Fruit fly (Drosophila melanogaster) whole organism, embryonic: ENCODE data around the gene mthl11.
A peak's percentile ranks its signal among the peaks of the same experiment; 100 is the strongest.

Experiments used
- Asciz ChIP-seq: fragments of 200-800 bp; sonication (Bioruptor generic); optimal IDR thresholded peaks from 2 replicates; lab custom pipeline; 2017; ENCODE audit warnings: missing biosample characterization, mild to moderate bottlenecking, missing genetic modification characterization, missing genetic modification reagents
- Atf-2 ChIP-seq: fragments of 200-800 bp; sonication (Bioruptor generic); optimal IDR thresholded peaks from 2 replicates; lab custom pipeline; 2016; ENCODE audit warnings: missing biosample characterization, missing genetic modification characterization
- CG10274 ChIP-seq: fragments of 200-800 bp; sonication (Bioruptor generic); optimal IDR thresholded peaks from 3 replicates; lab custom pipeline; 2017; ENCODE audit warnings: missing biosample characterization, mild to moderate bottlenecking, missing genetic modification characterization
- CG13123 ChIP-seq: fragments of 200-800 bp; sonication (Bioruptor generic); optimal IDR thresholded peaks from 2 replicates; lab custom pipeline; 2016; ENCODE audit warnings: missing biosample characterization, missing genetic modification characterization
- CG13287 ChIP-seq: fragments of 200-800 bp; sonication (Bioruptor generic); IDR thresholded peaks from 2 replicates; pipeline ENCODE4 v1.3.6; 2022; ENCODE audit warnings: missing biosample characterization, missing genetic modification characterization; ENCODE audit not compliant: partially characterized antibody
- CG13296 ChIP-seq: fragments of 200-800 bp; sonication (Bioruptor generic); optimal IDR thresholded peaks from 3 replicates; lab custom pipeline; 2018; ENCODE audit warnings: missing biosample characterization, mild to moderate bottlenecking, missing genetic modification characterization
- CG14667 ChIP-seq: fragments of 200-800 bp; sonication (Bioruptor generic); IDR thresholded peaks from 2 replicates; pipeline ENCODE4 v1.3.6; 2022; ENCODE audit warnings: missing biosample characterization, missing genetic modification characterization
- CG1529 ChIP-seq: fragments of 200-800 bp; sonication (Bioruptor generic); optimal IDR thresholded peaks from 3 replicates; lab custom pipeline; 2018; ENCODE audit warnings: missing biosample characterization, missing genetic modification characterization
- CG16779 ChIP-seq: fragments of 200-800 bp; sonication (Bioruptor generic); IDR thresholded peaks from 2 replicates; pipeline ENCODE4 v1.3.6; 2022; ENCODE audit warnings: missing biosample characterization, missing genetic modification characterization
- CG17361 ChIP-seq: fragments of 200-800 bp; sonication (Bioruptor generic); IDR thresholded peaks from 3 replicates; pipeline ENCODE4 v1.3.6; 2022; ENCODE audit warnings: missing biosample characterization, missing genetic modification characterization
- CG17385 ChIP-seq: fragments of 200-800 bp; sonication (Bioruptor generic); optimal IDR thresholded peaks from 3 replicates; lab custom pipeline; 2018; ENCODE audit warnings: missing biosample characterization, mild to moderate bottlenecking, missing genetic modification characterization
- CG17612 ChIP-seq: fragments of 200-800 bp; sonication (Bioruptor generic); IDR thresholded peaks from 2 replicates; pipeline ENCODE4 v1.3.6; 2022; ENCODE audit warnings: missing biosample characterization, missing genetic modification characterization
- CG1832 ChIP-seq: fragments of 200-800 bp; sonication (Bioruptor generic); optimal IDR thresholded peaks from 2 replicates; lab custom pipeline; 2017; ENCODE audit warnings: missing biosample characterization, mild to moderate bottlenecking, missing genetic modification characterization, inconsistent platforms
- CG2129 ChIP-seq: fragments of 200-800 bp; sonication (Bioruptor generic); IDR thresholded peaks from 2 replicates; pipeline ENCODE4 v1.3.6; 2022; ENCODE audit warnings: missing biosample characterization, missing genetic modification characterization; ENCODE audit not compliant: partially characterized antibody
- CG2875 ChIP-seq: fragments of 200-800 bp; sonication (Bioruptor generic); optimal IDR thresholded peaks from 2 replicates; lab custom pipeline; 2017; ENCODE audit warnings: missing biosample characterization, mild to moderate bottlenecking, missing genetic modification characterization, missing genetic modification reagents
- CG31441 ChIP-seq: fragments of 200-800 bp; sonication (Bioruptor generic); IDR thresholded peaks from 2 replicates; pipeline ENCODE4 v1.3.6; 2022; ENCODE audit warnings: missing biosample characterization, missing genetic modification characterization
- CG3838 ChIP-seq: fragments of 200-800 bp; sonication (Bioruptor generic); optimal IDR thresholded peaks from 3 replicates; lab custom pipeline; 2016; ENCODE audit warnings: missing biosample characterization, missing genetic modification characterization
- CG3847 ChIP-seq: fragments of 200-800 bp; sonication (Bioruptor generic); IDR thresholded peaks from 2 replicates; pipeline ENCODE4 v1.3.6; 2022; ENCODE audit warnings: missing biosample characterization, missing genetic modification characterization
- CG4730 ChIP-seq: fragments of 200-800 bp; sonication (Bioruptor generic); IDR thresholded peaks from 2 replicates; pipeline ENCODE4 v1.3.6; 2022; ENCODE audit warnings: missing biosample characterization, missing genetic modification characterization
- CG5953 ChIP-seq: fragments of 200-800 bp; sonication (Bioruptor generic); IDR thresholded peaks from 2 replicates; pipeline ENCODE4 v1.3.6; 2022; ENCODE audit warnings: missing biosample characterization, missing genetic modification characterization
- CG8765 ChIP-seq: fragments of 200-800 bp; sonication (Bioruptor generic); IDR thresholded peaks from 2 replicates; pipeline ENCODE4 v1.3.6; 2022; ENCODE audit warnings: missing biosample characterization, missing genetic modification characterization
- Camta ChIP-seq: fragments of 200-800 bp; sonication (Bioruptor generic); optimal IDR thresholded peaks from 2 replicates; lab custom pipeline; 2016; ENCODE audit warnings: missing biosample characterization, missing genetic modification characterization
- Dad ChIP-seq: fragments of 200-800 bp; sonication (Bioruptor generic); optimal IDR thresholded peaks from 3 replicates; lab custom pipeline; 2016; ENCODE audit warnings: missing biosample characterization, missing genetic modification characterization
- Dip2 ChIP-seq: fragments of 200-800 bp; sonication (Bioruptor generic); IDR thresholded peaks from 2 replicates; pipeline ENCODE4 v1.3.6; 2022; ENCODE audit warnings: missing biosample characterization, missing genetic modification characterization
- Gsc ChIP-seq: fragments of 200-800 bp; sonication (Bioruptor generic); IDR thresholded peaks from 2 replicates; pipeline ENCODE4 v1.3.6; 2022; ENCODE audit warnings: missing biosample characterization, missing genetic modification characterization
- HLH54F ChIP-seq: fragments of 200-800 bp; sonication (Bioruptor generic); optimal IDR thresholded peaks from 3 replicates; lab custom pipeline; 2016; ENCODE audit warnings: missing biosample characterization, missing genetic modification characterization
- PHDP ChIP-seq: fragments of 200-800 bp; sonication (Bioruptor generic); optimal IDR thresholded peaks from 3 replicates; lab custom pipeline; 2018; ENCODE audit warnings: missing biosample characterization, mild to moderate bottlenecking, missing genetic modification characterization, moderate library complexity
- Rx ChIP-seq: fragments of 200-800 bp; sonication (Bioruptor generic); IDR thresholded peaks from 2 replicates; pipeline ENCODE4 v1.3.6; 2022; ENCODE audit warnings: missing biosample characterization, missing genetic modification characterization
- Trl ChIP-seq, 3 experiments: fragments of >200 bp in 2 of 3; fragments of 200-800 bp in 1 of 3; sonication (Bioruptor generic) in 1 of 3; optimal IDR thresholded peaks; 2 replicates in 1 of 3; 3 replicates in 2 of 3; lab custom pipeline; 2016 to 2017; ENCODE audit warnings: missing biosample characterization in 1 of 3, missing genetic modification characterization in 1 of 3
- YL-1 ChIP-seq: fragments of 200-800 bp; sonication (Bioruptor generic); optimal IDR thresholded peaks from 3 replicates; lab custom pipeline; 2017; ENCODE audit warnings: missing biosample characterization, mild to moderate bottlenecking, missing genetic modification characterization
- amos ChIP-seq: fragments of 200-800 bp; sonication (Bioruptor generic); IDR thresholded peaks from 2 replicates; pipeline ENCODE4 v1.3.6; 2022; ENCODE audit warnings: missing biosample characterization, missing genetic modification characterization; ENCODE audit not compliant: partially characterized antibody
- aop ChIP-seq: fragments of 200-800 bp; sonication (Bioruptor generic); IDR thresholded peaks from 2 replicates; pipeline ENCODE4 v1.3.6; 2022; ENCODE audit warnings: missing biosample characterization, missing genetic modification characterization
- bsh ChIP-seq, 2 experiments: fragments of 200-800 bp; sonication (Bioruptor generic); optimal IDR thresholded peaks; 2 replicates each; lab custom pipeline; 2017 to 2018; ENCODE audit warnings: mild to moderate bottlenecking in 2 of 2, missing biosample characterization in 2 of 2, missing genetic modification characterization in 2 of 2, moderate library complexity in 1 of 2
- croc ChIP-seq: fragments of 200-800 bp; sonication (Bioruptor generic); conservative IDR thresholded peaks from 3 replicates; pipeline ENCODE4 v1.3.6; 2022; ENCODE audit warnings: missing biosample characterization, missing genetic modification characterization
- en ChIP-seq: fragments of 200-800 bp; sonication (Bioruptor generic); optimal IDR thresholded peaks from 2 replicates; lab custom pipeline; 2016; ENCODE audit warnings: missing biosample characterization, missing genetic modification characterization
- eve ChIP-seq, 2 experiments: fragments of >200 bp; optimal IDR thresholded peaks; 2 replicates each; lab custom pipeline; 2017; ENCODE audit warnings: missing biosample characterization in 2 of 2, missing genetic modification characterization in 2 of 2
- ftz-f1 ChIP-seq: fragments of 200-800 bp; sonication (Bioruptor generic); optimal IDR thresholded peaks from 2 replicates; lab custom pipeline; 2016; ENCODE audit warnings: missing biosample characterization, missing genetic modification characterization
- gt ChIP-seq: fragments of 200-800 bp; sonication (Bioruptor generic); IDR thresholded peaks from 2 replicates; pipeline ENCODE4 v1.3.6; 2022; ENCODE audit warnings: missing biosample characterization, missing genetic modification characterization
- insv ChIP-seq, 2 experiments: fragments of 200-800 bp; sonication (Bioruptor generic); optimal IDR thresholded peaks; 3 replicates each; lab custom pipeline; 2016 to 2018; ENCODE audit warnings: missing biosample characterization in 2 of 2, missing genetic modification characterization in 2 of 2
- kay ChIP-seq: fragments of 200-800 bp; sonication (Bioruptor generic); optimal IDR thresholded peaks from 2 replicates; lab custom pipeline; 2016; ENCODE audit warnings: missing biosample characterization, missing genetic modification characterization
- lov ChIP-seq, 2 experiments: fragments of 200-800 bp in 1 of 2; fragments of >200 bp in 1 of 2; sonication (Bioruptor generic) in 1 of 2; IDR thresholded peaks in 1 of 2; optimal IDR thresholded peaks in 1 of 2; 2 replicates in 1 of 2; 3 replicates in 1 of 2; pipeline versions ENCODE4 v1.3.6 to Lab custom; 2017 to 2022; ENCODE audit warnings: missing biosample characterization in 1 of 2, missing genetic modification characterization in 1 of 2
- p53 ChIP-seq: fragments of 200-800 bp; sonication (Bioruptor generic); optimal IDR thresholded peaks from 2 replicates; lab custom pipeline; 2016; ENCODE audit warnings: missing biosample characterization, missing genetic modification characterization
- repo ChIP-seq: fragments of 200-800 bp; sonication (Bioruptor generic); optimal IDR thresholded peaks from 2 replicates; lab custom pipeline; 2016; ENCODE audit warnings: missing biosample characterization, missing genetic modification characterization
- sc ChIP-seq, 3 experiments: fragments of >200 bp in 2 of 3; fragments of 200-800 bp in 1 of 3; sonication (Bioruptor generic) in 1 of 3; optimal IDR thresholded peaks; 2 replicates in 2 of 3; 3 replicates in 1 of 3; lab custom pipeline; 2017; ENCODE audit warnings: mild to moderate bottlenecking in 1 of 3, missing biosample characterization in 1 of 3, missing genetic modification characterization in 1 of 3, missing genetic modification reagents in 1 of 3
- tap ChIP-seq: fragments of 200-800 bp; optimal IDR thresholded peaks from 3 replicates; lab custom pipeline; 2019; ENCODE audit warnings: missing biosample characterization, mild to moderate bottlenecking, missing genetic modification characterization, moderate library complexity
- zen ChIP-seq: fragments of 200-800 bp; sonication (Bioruptor generic); optimal IDR thresholded peaks from 3 replicates; lab custom pipeline; 2018; ENCODE audit warnings: missing biosample characterization, mild to moderate bottlenecking, missing genetic modification characterization, moderate library complexity
- zen2 ChIP-seq: fragments of 200-800 bp; sonication (Bioruptor generic); IDR thresholded peaks from 3 replicates; pipeline ENCODE4 v1.3.6; 2022; ENCODE audit warnings: missing biosample characterization, missing genetic modification characterization; ENCODE audit not compliant: partially characterized antibody
- zfh1 ChIP-seq: fragments of 200-800 bp; sonication (Bioruptor generic); IDR thresholded peaks from 3 replicates; pipeline ENCODE4 v1.3.6; 2022; ENCODE audit warnings: missing biosample characterization, missing genetic modification characterization

mthl11 gene

DNA sequence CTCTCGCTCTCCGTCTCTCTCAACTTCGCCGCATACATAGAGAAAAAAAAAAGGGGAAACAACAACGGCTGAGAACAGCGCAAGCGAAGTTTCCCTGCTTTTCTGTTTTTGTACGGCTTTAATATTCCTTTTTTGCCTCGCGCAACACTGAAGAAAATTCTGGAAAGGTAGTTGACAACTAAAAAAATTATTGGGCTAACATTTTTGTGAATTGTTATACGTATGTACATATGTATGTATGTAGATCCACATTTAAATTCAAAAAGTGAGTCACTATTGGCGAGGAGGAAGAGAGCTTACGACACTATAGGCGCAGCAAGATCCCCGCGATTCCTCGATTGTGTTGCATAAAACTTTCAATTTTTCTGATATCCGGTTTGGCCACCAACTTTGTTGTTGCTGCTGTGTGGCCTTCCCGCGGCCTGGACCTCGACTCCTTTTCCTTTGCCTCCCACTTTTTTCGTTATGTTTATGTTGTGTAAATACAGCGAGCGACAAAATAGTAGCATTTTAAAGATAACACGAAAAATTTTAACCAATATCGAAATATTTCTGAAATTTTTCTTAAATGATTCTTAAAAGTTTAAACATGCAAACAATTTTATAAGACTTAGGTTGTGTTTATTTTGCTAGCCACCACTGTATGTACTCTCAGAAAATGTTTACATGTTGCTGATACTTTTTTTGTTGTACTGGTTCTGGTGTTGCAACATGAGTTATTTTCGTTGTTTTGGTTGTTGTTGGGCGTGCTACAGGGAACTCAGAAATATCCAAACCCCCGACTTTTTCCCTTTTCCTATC lies 44.1 kb upstream of the mthl11 start (continued):
- TF ChIP-seq CG8765 (GFP tag; lab: Robert Waterston, UW) (no peak), CG5953 (GFP tag; lab: Robert Waterston, UW) (no peak), insv (GFP tag; optimal IDR thresholded peaks at IDR 0.05; lab: Kevin White, UChicago) (no peak), Camta (GFP tag; lab: Kevin White, UChicago) (peak; percentile 57), CG31441 (GFP tag; lab: Robert Waterston, UW) (no peak), Asciz (GFP tag; lab: Kevin White, UChicago) (peak; percentile 70), CG13287 (no peak), CG14667 (no peak), CG4730 (GFP tag; lab: Robert Waterston, UW) (no peak), lov (optimal IDR thresholded peaks at IDR 0.05; lab: Kevin White, UChicago) (no peak), lov (GFP tag; IDR thresholded peaks at IDR 0.05; lab: Robert Waterston, UW) (no peak), repo (GFP tag; lab: Kevin White, UChicago) (peak; percentile 37), sc (optimal IDR thresholded peaks at IDR 0.05; lab: Kevin White, UChicago) (no peak), sc (GFP tag; optimal IDR thresholded peaks at IDR 0.05; lab: Kevin White, UChicago) (peak; percentile 82), zen2 (GFP tag; lab: Robert Waterston, UW) (no peak), tap (peak; percentile 83), CG2875 (GFP tag; lab: Kevin White, UChicago) (peak; percentile 72), zen (tag; lab: Kevin White, UChicago) (peak; percentile 63), CG16779 (GFP tag; lab: Robert Waterston, UW) (no peak), CG1529 (GFP tag; lab: Kevin White, UChicago) (peak; percentile 70), Atf-2 (GFP tag; lab: Kevin White, UChicago) (peak; percentile 77), HLH54F (GFP tag; lab: Kevin White, UChicago) (peak; percentile 82), CG3838 (peak; percentile 79), CG13296 (GFP tag; lab: Kevin White, UChicago) (peak; percentile 73), Trl (optimal IDR thresholded peaks at IDR 0.05; lab: Kevin White, UChicago) (peak in 1 of 2 experiments; percentile 65), Trl (GFP tag; optimal IDR thresholded peaks at IDR 0.05; lab: Kevin White, UChicago) (peak; percentile 58), Rx (GFP tag; lab: Robert Waterston, UW) (no peak), Gsc (GFP tag; lab: Robert Waterston, UW) (no peak), croc (GFP tag; lab: Robert Waterston, UW) (peak; percentile 71), CG17361 (GFP tag; lab: Robert Waterston, UW) (no peak), CG2129 (GFP tag; lab: Robert Waterston, UW) (no peak), CG10274 (GFP tag; lab: Kevin White, UChicago) (peak; percentile 17), Dip2 (no peak), Dad (GFP tag; lab: Kevin White, UChicago) (peak; percentile 53), CG17612 (GFP tag; lab: Robert Waterston, UW) (no peak), kay (GFP tag; lab: Kevin White, UChicago) (peak; percentile 63), aop (no peak), zfh1 (GFP tag; lab: Robert Waterston, UW) (no peak), p53 (GFP tag; lab: Kevin White, UChicago) (peak; percentile 66), PHDP (peak; percentile 83), amos (GFP tag; lab: Robert Waterston, UW) (no peak), CG1832 (GFP tag; lab: Kevin White, UChicago) (no peak), YL-1 (GFP tag; lab: Kevin White, UChicago) (peak; percentile 26), CG13123 (GFP tag; lab: Kevin White, UChicago) (peak; percentile 19), ftz-f1 (no peak), gt (GFP tag; lab: Robert Waterston, UW) (no peak), CG17385 (GFP tag; lab: Kevin White, UChicago) (peak; percentile 80), en (GFP tag; lab: Kevin White, UChicago) (peak; percentile 70), eve (GFP tag; optimal IDR thresholded peaks at IDR 0.05; lab: Kevin White, UChicago) (no peak), bsh (GFP tag; optimal IDR thresholded peaks at IDR 0.05; lab: Kevin White, UChicago) (peak; percentile 84 to 87), CG3847 (GFP tag; lab: Robert Waterston, UW) (no peak)
